Fruit fly (Drosophila melanogaster) whole organism, embryonic: ENCODE measurements around the gene CG3040.

Source experiments
- CG10209 ChIP-seq: fragments of 200-800 bp; sonication (Bioruptor generic); optimal IDR thresholded peaks from 3 replicates; lab custom pipeline; 2017; ENCODE audit warnings: missing biosample characterization, mild to moderate bottlenecking, missing genetic modification characterization, missing genetic modification reagents
- CG18599 ChIP-seq: fragments of 200-800 bp; sonication (Bioruptor generic); optimal IDR thresholded peaks from 3 replicates; lab custom pipeline; 2017; ENCODE audit warnings: missing biosample characterization, missing genetic modification characterization, mild to moderate bottlenecking, moderate library complexity, missing genetic modification reagents
- CG7745 ChIP-seq: fragments of 200-800 bp; sonication (Bioruptor generic); optimal IDR thresholded peaks from 2 replicates; lab custom pipeline; 2018; ENCODE audit warnings: missing biosample characterization, mild to moderate bottlenecking, missing genetic modification characterization, moderate library complexity
- D ChIP-seq, 2 experiments: fragments of 200-800 bp in 1 of 2; fragments of >200 bp in 1 of 2; sonication (Bioruptor generic) in 1 of 2; optimal IDR thresholded peaks; 2 replicates in 1 of 2; 3 replicates in 1 of 2; lab custom pipeline; 2017; ENCODE audit warnings: mild to moderate bottlenecking in 1 of 2, missing biosample characterization in 1 of 2, missing genetic modification characterization in 1 of 2, missing genetic modification reagents in 1 of 2
- Drgx ChIP-seq: fragments of 200-800 bp; sonication (Bioruptor generic); IDR thresholded peaks from 2 replicates; pipeline ENCODE4 v1.3.6; 2022; ENCODE audit warnings: missing biosample characterization, missing genetic modification characterization
- Hr39 ChIP-seq: fragments of >200 bp; optimal IDR thresholded peaks from 2 replicates; lab custom pipeline; 2017
- Meics ChIP-seq: fragments of 200-800 bp; sonication (Bioruptor generic); optimal IDR thresholded peaks from 2 replicates; lab custom pipeline; 2017; ENCODE audit warnings: missing biosample characterization, mild to moderate bottlenecking, missing genetic modification characterization
- Mes4 ChIP-seq: fragments of 200-800 bp; sonication (Bioruptor generic); optimal IDR thresholded peaks from 2 replicates; lab custom pipeline; 2016; ENCODE audit warnings: missing biosample characterization, missing genetic modification characterization
- chn ChIP-seq: fragments of 200-800 bp; sonication (Bioruptor generic); optimal IDR thresholded peaks from 2 replicates; lab custom pipeline; 2016; ENCODE audit warnings: missing biosample characterization, missing genetic modification characterization
- crc ChIP-seq: fragments of 200-800 bp; sonication (Bioruptor generic); optimal IDR thresholded peaks from 2 replicates; lab custom pipeline; 2016; ENCODE audit warnings: missing biosample characterization, missing genetic modification characterization
- gem ChIP-seq: fragments of 200-800 bp; sonication (Bioruptor generic); optimal IDR thresholded peaks from 2 replicates; lab custom pipeline; 2019; ENCODE audit warnings: missing biosample characterization, mild to moderate bottlenecking, missing genetic modification characterization, moderate library complexity
- grau ChIP-seq: fragments of 200-800 bp; optimal IDR thresholded peaks from 3 replicates; lab custom pipeline; 2019; ENCODE audit warnings: missing biosample characterization, mild to moderate bottlenecking, missing genetic modification characterization, moderate library complexity
- ind ChIP-seq: fragments of 200-800 bp; sonication (Bioruptor generic); optimal IDR thresholded peaks from 3 replicates; lab custom pipeline; 2016; ENCODE audit warnings: missing biosample characterization, missing genetic modification characterization
- pita ChIP-seq: fragments of 200-800 bp; sonication (Bioruptor generic); optimal IDR thresholded peaks from 2 replicates; lab custom pipeline; 2017; ENCODE audit warnings: missing biosample characterization, mild to moderate bottlenecking, missing genetic modification characterization

Gene CG3040

dm6 chrX:6937417-6937816, 35.8 kb downstream of the CG3040 start (continued):
- peak; percentile 14 for TF ChIP-seq gem
- peak; percentile 6 for TF ChIP-seq CG7745 (tag; lab: Kevin White, UChicago)
- TF ChIP-seq ind (GFP tag; lab: Kevin White, UChicago) = no peak
- peak; percentile 12 for TF ChIP-seq Mes4 (GFP tag; lab: Kevin White, UChicago)
- no peak for TF ChIP-seq D (optimal IDR thresholded peaks at IDR 0.05; lab: Kevin White, UChicago)
- no peak for TF ChIP-seq D (GFP tag; optimal IDR thresholded peaks at IDR 0.05; lab: Kevin White, UChicago)
- peak; percentile 1 for TF ChIP-seq grau (tag; lab: Kevin White, UChicago)
- TF ChIP-seq pita (GFP tag; lab: Kevin White, UChicago) = no peak
- no peak for TF ChIP-seq Drgx

dm6 chrX:6936884-6937283, 36.3 kb downstream of the CG3040 start:
- TF ChIP-seq Hr39 (lab: Kevin White, UChicago) (peak; percentile 82), CG10209 (GFP tag; lab: Kevin White, UChicago) (no peak)

dm6 chrX:6933749-6934148, 39.4 kb downstream of the CG3040 start:
- TF ChIP-seq Hr39 (lab: Kevin White, UChicago) (peak; percentile 39), CG18599 (no peak)

- no peak for TF ChIP-seq Meics (GFP tag; lab: Kevin White, UChicago)
- TF ChIP-seq Hr39 (lab: Kevin White, UChicago) = peak; percentile 93
- TF ChIP-seq chn (GFP tag; lab: Kevin White, UChicago) = no peak
- no peak for TF ChIP-seq crc (GFP tag; lab: Kevin White, UChicago)
Measured at dm6 chrX:6929086-6929485, 44.1 kb downstream of the CG3040 start.
